Worm (Caenorhabditis elegans) whole organism, late embryonic: ENCODE data around the gene R07E5.19.
A peak's percentile ranks its signal among the peaks of the same experiment; 100 is the strongest.

Source experiments
- K02D7.2 ChIP-seq: sonication (generic microtip); optimal IDR thresholded peaks from 2 replicates; lab custom pipeline; 2017; ENCODE audit warnings: mild to moderate bottlenecking, missing genetic modification characterization, missing compliant biosample characterization
- K09A11.1 ChIP-seq: sonication (generic microtip); optimal IDR thresholded peaks from 2 replicates; lab custom pipeline; 2017; ENCODE audit warnings: antibody characterized with exemption, mild to moderate bottlenecking, missing genetic modification characterization, missing compliant biosample characterization; ENCODE audit not compliant: insufficient read depth
- Y22D7AL.16 ChIP-seq: sonication (generic microtip); optimal IDR thresholded peaks from 2 replicates; lab custom pipeline; 2016; ENCODE audit warnings: missing genetic modification characterization, missing compliant biosample characterization
- ceh-19 ChIP-seq: fragments of 200-800 bp; sonication (Bioruptor generic); optimal IDR thresholded peaks from 2 replicates; lab custom pipeline; 2018; ENCODE audit warnings: mild to moderate bottlenecking, missing genetic modification characterization, missing compliant biosample characterization
- ceh-30 ChIP-seq: fragments of 150-350 bp; optimal IDR thresholded peaks from 2 replicates; lab custom pipeline; 2014; ENCODE audit warnings: missing biosample characterization, missing genetic modification characterization
- ceh-48 ChIP-seq: sonication (generic microtip); optimal IDR thresholded peaks from 2 replicates; lab custom pipeline; 2016; ENCODE audit warnings: missing genetic modification characterization, inconsistent platforms, missing compliant biosample characterization
- ceh-6 ChIP-seq: fragments of 200-800 bp; sonication (Bioruptor generic); optimal IDR thresholded peaks from 2 replicates; lab custom pipeline; 2018; ENCODE audit warnings: mild to moderate bottlenecking, missing genetic modification characterization, missing compliant biosample characterization
- dve-1 ChIP-seq: sonication (generic microtip); optimal IDR thresholded peaks from 2 replicates; lab custom pipeline; 2017; ENCODE audit warnings: antibody characterized with exemption, mild to moderate bottlenecking, missing genetic modification characterization, missing compliant biosample characterization
- elt-2 ChIP-seq: sonication (generic microtip); optimal IDR thresholded peaks from 2 replicates; lab custom pipeline; 2016; ENCODE audit warnings: missing genetic modification reagents, missing genetic modification characterization, missing compliant biosample characterization
- ets-4 ChIP-seq: sonication (generic microtip); optimal IDR thresholded peaks from 2 replicates; lab custom pipeline; 2016; ENCODE audit warnings: missing genetic modification characterization, missing compliant biosample characterization
- eyg-1 ChIP-seq: sonication (generic microtip); optimal IDR thresholded peaks from 2 replicates; lab custom pipeline; 2016; ENCODE audit warnings: missing genotype, missing genetic modification characterization, missing compliant biosample characterization
- fkh-6 ChIP-seq: sonication (generic microtip); optimal IDR thresholded peaks from 2 replicates; lab custom pipeline; 2016; ENCODE audit warnings: missing genetic modification characterization, missing compliant biosample characterization
- hlh-6 ChIP-seq: sonication (generic microtip); optimal IDR thresholded peaks from 2 replicates; lab custom pipeline; 2016; ENCODE audit warnings: missing genotype, missing genetic modification characterization, missing compliant biosample characterization
- hlh-8 ChIP-seq: sonication (generic microtip); optimal IDR thresholded peaks from 2 replicates; lab custom pipeline; 2016; ENCODE audit warnings: missing genotype, missing genetic modification characterization, missing compliant biosample characterization
- lin-11 ChIP-seq: fragments of 200-800 bp; sonication (Bioruptor generic); optimal IDR thresholded peaks from 2 replicates; lab custom pipeline; 2018; ENCODE audit warnings: mild to moderate bottlenecking, missing genetic modification characterization, missing compliant biosample characterization
- mec-3 ChIP-seq: sonication (generic microtip); optimal IDR thresholded peaks from 2 replicates; lab custom pipeline; 2016; ENCODE audit warnings: borderline replicate concordance, missing genetic modification characterization, missing compliant biosample characterization
- odd-2 ChIP-seq: sonication (generic microtip); optimal IDR thresholded peaks from 2 replicates; lab custom pipeline; 2017; ENCODE audit warnings: antibody characterized with exemption, mild to moderate bottlenecking, missing genetic modification characterization, missing compliant biosample characterization
- pat-9 ChIP-seq: fragments of 200-800 bp; sonication (Bioruptor generic); optimal IDR thresholded peaks from 2 replicates; lab custom pipeline; 2018; ENCODE audit warnings: mild to moderate bottlenecking, missing genetic modification characterization, moderate library complexity, missing compliant biosample characterization
- pha-2 ChIP-seq: sonication (generic microtip); optimal IDR thresholded peaks from 2 replicates; lab custom pipeline; 2017; ENCODE audit warnings: mild to moderate bottlenecking, missing genetic modification characterization, missing compliant biosample characterization
- pha-4 ChIP-seq: fragments of 150-350 bp; optimal IDR thresholded peaks from 2 replicates; lab custom pipeline; 2018; ENCODE audit warnings: missing biosample characterization, missing genetic modification reagents, missing genetic modification characterization
- pros-1 ChIP-seq: fragments of 150-350 bp; optimal IDR thresholded peaks from 2 replicates; lab custom pipeline; 2014; ENCODE audit warnings: missing biosample characterization, missing genetic modification reagents, missing genetic modification characterization
- rnt-1 ChIP-seq: sonication (generic microtip); optimal IDR thresholded peaks from 2 replicates; lab custom pipeline; 2016; ENCODE audit warnings: missing genetic modification characterization, missing compliant biosample characterization
- sox-4 ChIP-seq: sonication (generic microtip); optimal IDR thresholded peaks from 2 replicates; lab custom pipeline; 2017; ENCODE audit warnings: mild to moderate bottlenecking, missing genetic modification characterization, inconsistent platforms, missing compliant biosample characterization
- syd-9 ChIP-seq: sonication (generic microtip); optimal IDR thresholded peaks from 2 replicates; lab custom pipeline; 2016; ENCODE audit warnings: mild to moderate bottlenecking, missing genetic modification characterization, moderate library complexity, missing compliant biosample characterization
- tbx-7 ChIP-seq: sonication (generic microtip); optimal IDR thresholded peaks from 2 replicates; lab custom pipeline; 2016; ENCODE audit warnings: missing genotype, missing genetic modification characterization, missing compliant biosample characterization
- unc-3 ChIP-seq, 2 experiments: fragments of 200-800 bp in 1 of 2; sonication (Bioruptor generic) in 1 of 2; sonication (generic microtip) in 1 of 2; conservative IDR thresholded peaks in 1 of 2; optimal IDR thresholded peaks in 1 of 2; 2 replicates each; pipeline versions ENCODE4 v1.3.6 to Lab custom; 2016 to 2022; ENCODE audit warnings: missing compliant biosample characterization in 2 of 2, missing genetic modification characterization in 2 of 2, missing genetic modification reagents in 1 of 2
- unc-42 ChIP-seq: sonication (generic microtip); optimal IDR thresholded peaks from 2 replicates; lab custom pipeline; 2016; ENCODE audit warnings: missing genotype, missing genetic modification characterization, missing compliant biosample characterization
- ztf-16 ChIP-seq: sonication (generic microtip); optimal IDR thresholded peaks from 2 replicates; lab custom pipeline; 2017; ENCODE audit warnings: missing genetic modification characterization, missing compliant biosample characterization

Gene R07E5.19

DNA sequence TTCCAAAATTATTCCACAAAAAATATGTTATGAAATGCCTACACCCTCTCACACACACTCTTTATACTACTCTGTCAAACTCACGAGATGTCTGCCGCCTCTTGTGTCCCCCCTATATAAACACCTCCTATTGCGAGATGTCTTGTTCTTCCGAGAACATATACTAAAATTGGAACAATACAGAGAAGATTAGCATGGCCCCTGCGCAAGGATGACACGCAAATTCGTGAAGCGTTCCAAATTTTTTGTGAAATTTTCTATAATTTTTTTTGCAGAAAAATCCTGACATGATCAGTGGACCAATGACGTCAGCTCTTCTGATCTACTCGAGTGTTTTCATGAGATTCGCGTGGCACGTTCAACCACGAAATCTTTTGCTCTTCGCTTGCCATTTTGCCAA lies 3.8 kb downstream of the R07E5.19 start (continued):
- TF ChIP-seq elt-2 (tag; lab: Kevin White, UChicago) (peak; percentile 57), pat-9 (tag; lab: Kevin White, UChicago) (peak; percentile 13), hlh-6 (tag; lab: Kevin White, UChicago) (peak; percentile 23), lin-11 (tag; lab: Kevin White, UChicago) (peak; percentile 12)

DNA sequence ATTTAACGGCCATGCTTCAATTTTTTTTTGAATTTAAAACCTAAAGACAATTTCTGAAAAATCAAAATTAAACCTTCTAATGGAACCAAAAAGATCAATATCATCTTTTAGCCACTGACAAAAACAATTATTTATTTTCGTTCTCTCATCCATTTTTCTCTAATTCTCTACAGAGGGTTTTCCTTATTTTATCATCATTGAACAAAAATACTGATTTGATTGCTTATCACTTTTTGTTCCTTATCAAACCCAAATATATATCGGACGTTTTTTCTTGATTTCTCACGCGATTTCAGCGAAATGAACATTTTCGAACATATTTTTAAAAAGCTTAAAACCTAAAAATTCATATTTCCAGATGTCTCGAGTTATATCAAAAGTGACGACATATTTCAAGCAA lies 4.8 kb downstream of the R07E5.19 start, which contains the start of gene mpc-1:
Gene mpc-1 (plus strand): TSS at position 359 of the 400 bp plus-strand sequence.
- TF ChIP-seq ceh-6 (GFP tag; lab: Kevin White, UChicago): no peak
- peak; percentile 90 for TF ChIP-seq elt-2 (tag; lab: Kevin White, UChicago)

DNA sequence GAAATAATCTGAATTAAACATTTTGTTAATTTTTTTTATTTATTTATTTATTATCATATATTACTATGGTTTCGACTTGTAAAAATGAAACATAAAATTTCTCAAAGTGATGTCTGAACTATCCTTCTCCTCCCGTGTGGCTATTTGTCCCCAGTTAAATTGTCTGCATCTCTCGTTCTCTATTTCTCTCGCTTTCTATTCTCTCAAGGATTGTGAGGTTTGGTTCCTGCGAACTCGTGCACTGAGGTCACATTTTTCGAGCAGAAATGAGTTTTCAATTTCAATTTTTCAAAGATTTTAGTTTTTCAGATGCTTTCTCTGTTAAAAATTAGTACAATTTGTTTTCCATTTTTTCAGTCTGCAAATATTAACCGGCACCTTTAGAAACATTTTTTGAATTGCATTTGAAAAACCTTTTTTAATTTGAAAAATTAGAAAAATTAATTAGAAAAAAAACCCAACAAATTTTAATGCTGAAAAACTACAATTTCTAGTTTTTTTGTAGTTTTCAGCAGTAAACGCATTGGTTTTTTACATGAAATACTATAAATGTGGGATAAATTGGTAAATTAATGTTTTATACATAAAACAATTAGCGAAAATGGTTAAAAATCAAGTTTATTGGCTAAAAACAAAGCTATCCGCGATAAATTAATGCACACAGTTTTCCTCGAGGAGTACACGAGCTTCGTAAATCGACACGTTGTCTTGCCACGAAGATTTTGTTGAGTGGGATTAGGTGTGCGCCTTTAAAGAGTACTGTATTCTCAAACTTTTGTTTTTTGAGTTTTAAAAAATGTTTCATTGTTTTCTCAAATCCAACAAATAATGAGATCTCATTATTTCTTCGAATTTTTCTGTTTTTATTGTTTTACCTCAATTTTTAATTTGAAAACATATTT lies 5.5 kb downstream of the R07E5.19 start:
- TF ChIP-seq lin-11 (tag; lab: Kevin White, UChicago): no peak
- no peak for TF ChIP-seq elt-2 (tag; lab: Kevin White, UChicago)
- no peak for TF ChIP-seq unc-42 (tag; lab: Kevin White, UChicago)
- no peak for TF ChIP-seq ceh-19 (GFP tag; lab: Kevin White, UChicago)
- TF ChIP-seq pha-4 (tag; lab: Kevin White, UChicago): no peak
- no peak for TF ChIP-seq mec-3 (tag; lab: Kevin White, UChicago)
- no peak for TF ChIP-seq sox-4 (tag; lab: Kevin White, UChicago)
- no peak for TF ChIP-seq ceh-6 (GFP tag; lab: Kevin White, UChicago)
- TF ChIP-seq ztf-16 (tag; lab: Kevin White, UChicago): no peak
- TF ChIP-seq ets-4 (tag; lab: Kevin White, UChicago): no peak
- TF ChIP-seq eyg-1 (tag; lab: Kevin White, UChicago): no peak

DNA sequence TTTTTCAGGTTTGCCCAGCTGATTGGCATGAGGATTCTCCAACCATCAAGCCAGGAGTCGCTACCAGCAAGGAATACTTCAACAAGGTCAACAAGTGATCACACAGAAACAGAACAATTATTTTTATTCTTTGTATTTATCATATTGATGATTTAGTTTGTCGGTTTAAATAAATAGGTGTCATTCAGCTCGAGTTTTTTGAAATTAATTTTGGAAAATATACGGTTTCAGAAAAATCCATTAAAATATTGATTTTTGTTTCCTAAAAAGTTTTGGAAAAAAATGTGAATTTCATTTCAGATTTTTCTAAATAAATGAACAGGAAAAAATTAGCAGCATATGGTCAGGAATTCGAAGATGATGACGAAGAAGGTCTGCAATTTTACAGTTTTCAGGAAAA lies 9.6 kb downstream of the R07E5.19 start, which contains the start of gene gpch-1:
Gene gpch-1 (plus strand): TSS at position 301 of the 400 bp plus-strand sequence.
- TF ChIP-seq pros-1 (no peak), hlh-8 (no peak), unc-3 (GFP tag; conservative IDR thresholded peaks at IDR 0.05; lab: Robert Waterston, UW) (no peak), unc-3 (tag; optimal IDR thresholded peaks at IDR 0.05; lab: Kevin White, UChicago) (no peak), ceh-48 (tag; lab: Kevin White, UChicago) (no peak)

DNA sequence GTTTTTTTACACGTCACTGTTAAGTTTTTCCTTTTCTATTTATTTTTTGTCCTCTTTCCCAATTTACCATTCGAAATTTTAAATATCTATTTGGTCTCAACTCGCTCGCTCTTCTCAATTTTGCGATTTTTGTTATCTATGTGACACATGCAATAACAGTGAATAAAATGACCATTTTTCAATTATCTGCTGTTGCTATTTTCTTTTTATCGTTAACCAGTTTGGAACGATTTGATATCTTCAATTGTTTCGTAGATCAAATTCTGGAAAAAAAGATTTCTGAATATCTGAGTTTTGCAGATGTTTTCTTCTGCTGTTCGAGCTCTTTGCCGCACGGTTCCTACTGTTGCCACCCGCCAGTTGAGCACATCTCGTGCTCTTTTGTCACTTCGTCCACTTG lies 10.7 kb downstream of the R07E5.19 start, which contains the start of gene prdx-3:
Gene prdx-3 (plus strand): TSS at position 301 of the 400 bp plus-strand sequence.
- no peak for TF ChIP-seq dve-1 (tag; lab: Kevin White, UChicago)
- no peak for TF ChIP-seq ceh-30
- no peak for TF ChIP-seq rnt-1 (tag; lab: Kevin White, UChicago)
- no peak for TF ChIP-seq pha-2 (tag; lab: Kevin White, UChicago)
- no peak for TF ChIP-seq tbx-7
- no peak for TF ChIP-seq eyg-1 (tag; lab: Kevin White, UChicago)
- no peak for TF ChIP-seq Y22D7AL.16 (tag; lab: Kevin White, UChicago)
- no peak for TF ChIP-seq syd-9
- TF ChIP-seq odd-2 (tag; lab: Kevin White, UChicago): no peak
- no peak for TF ChIP-seq fkh-6
- TF ChIP-seq K02D7.2 (tag; lab: Kevin White, UChicago): no peak

DNA sequence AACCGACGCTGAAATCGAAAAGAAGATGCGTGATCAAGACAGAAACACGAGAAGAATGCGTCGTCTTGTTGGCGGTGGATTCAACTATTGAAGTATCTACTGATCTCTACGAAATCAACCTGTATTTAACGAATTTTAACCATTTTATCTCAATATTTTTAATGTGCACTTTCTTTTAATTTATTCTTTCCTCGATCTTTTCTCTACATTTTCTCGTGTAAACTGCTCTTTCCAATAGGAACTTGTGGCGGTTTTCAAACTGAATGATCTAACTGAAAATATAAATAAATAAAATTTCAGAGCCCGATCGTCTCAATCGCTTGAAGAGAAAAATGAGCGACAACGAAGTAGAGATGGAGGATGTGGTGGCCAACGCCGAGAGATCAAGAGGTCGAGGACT lies 11.9 kb downstream of the R07E5.19 start, which contains the start of gene rnp-4:
Gene rnp-4 (plus strand): TSS at position 301 of the 400 bp plus-strand sequence.
- TF ChIP-seq syd-9: no peak
- TF ChIP-seq K09A11.1 (tag; lab: Kevin White, UChicago): no peak
- no peak for TF ChIP-seq Y22D7AL.16 (tag; lab: Kevin White, UChicago)
